Fruit fly (Drosophila melanogaster): ENCODE data around the gene CG32762.
A peak's percentile ranks its signal among the peaks of the same experiment; 100 is the strongest.

The CG32762 gene

dm6 chrX:5516783-5517571 lies 15.9 kb upstream of the CG32762 start (continued):
- TF ChIP-seq CG3919 (GFP tag; optimal IDR thresholded peaks at IDR 0.05) (peak; percentile 31), net (GFP tag; optimal IDR thresholded peaks at IDR 0.05) (peak; percentile 43), dsx (GFP tag; optimal IDR thresholded peaks at IDR 0.05; ENCODE audit: poor library complexity, severe bottlenecking) (peak; percentile 33), achi (GFP tag; optimal IDR thresholded peaks at IDR 0.05) (peak; percentile 4), CG8319 (GFP tag; optimal IDR thresholded peaks at IDR 0.05) (no peak), CG7368 (GFP tag; optimal IDR thresholded peaks at IDR 0.05) (no peak), cyc (GFP tag; optimal IDR thresholded peaks at IDR 0.05) (peak; percentile 9), Ets21C (GFP tag; optimal IDR thresholded peaks at IDR 0.05) (no peak), CG6276 (GFP tag; optimal IDR thresholded peaks at IDR 0.05) (peak; percentile 54), Ets96B (tag; optimal IDR thresholded peaks at IDR 0.05) (peak; percentile 8), acj6 (GFP tag; optimal IDR thresholded peaks at IDR 0.05) (peak; percentile 42), Gug (GFP tag; IDR thresholded peaks at IDR 0.05) (no peak), Sox102F (GFP tag; optimal IDR thresholded peaks at IDR 0.05) (peak; percentile 44), CG6854 (GFP tag; optimal IDR thresholded peaks at IDR 0.05) (peak; percentile 56), ss (GFP tag; optimal IDR thresholded peaks at IDR 0.05) (peak; percentile 31 to 45), CG31627 (GFP tag; optimal IDR thresholded peaks at IDR 0.05) (no peak), CG1621 (tag; optimal IDR thresholded peaks at IDR 0.05) (peak; percentile 50), CG11294 (GFP tag; IDR thresholded peaks at IDR 0.05) (no peak), OdsH (GFP tag; optimal IDR thresholded peaks at IDR 0.05) (peak; percentile 51), pdm3 (GFP tag; optimal IDR thresholded peaks at IDR 0.05) (peak; percentile 42), Met (GFP tag; optimal IDR thresholded peaks at IDR 0.05) (peak; percentile 61), vri (GFP tag; optimal IDR thresholded peaks at IDR 0.05) (peak; percentile 22), CG34406 (GFP tag; optimal IDR thresholded peaks at IDR 0.05) (peak; percentile 40), Eip75B (GFP tag; optimal IDR thresholded peaks at IDR 0.05) (peak; percentile 19), esn (GFP tag; optimal IDR thresholded peaks at IDR 0.05) (peak; percentile 49), CG16779 (tag; optimal IDR thresholded peaks at IDR 0.05) (no peak), CG8632 (GFP tag; optimal IDR thresholded peaks at IDR 0.05) (peak; percentile 32), CG10669 (GFP tag; optimal IDR thresholded peaks at IDR 0.05) (no peak), CG6163 (GFP tag; IDR thresholded peaks at IDR 0.05) (no peak), CG32006 (GFP tag; optimal IDR thresholded peaks at IDR 0.05) (peak; percentile 61), Sox15 (GFP tag; optimal IDR thresholded peaks at IDR 0.05) (no peak), salr (GFP tag; optimal IDR thresholded peaks at IDR 0.05) (peak in 1 of 2 experiments; percentile 19)

dm6 chrX:5515903-5516658 lies 15.1 kb upstream of the CG32762 start, which contains the start of gene CG12730:
TSS of gene CG12730 (plus strand) at chrX:5516608.
- no peak for TF ChIP-seq Gug (GFP tag; IDR thresholded peaks at IDR 0.05)
- TF ChIP-seq Hr4 (GFP tag; optimal IDR thresholded peaks at IDR 0.05): peak; percentile 38
- TF ChIP-seq Eip75B (GFP tag; optimal IDR thresholded peaks at IDR 0.05): no peak
- peak; percentile 1 for TF ChIP-seq CG32006 (GFP tag; optimal IDR thresholded peaks at IDR 0.05)
- TF ChIP-seq CG15336 (GFP tag; IDR thresholded peaks at IDR 0.05): peak; percentile 40; the same call in 1 of the 2 replicates
- peak; percentile 53; the same call in 2 of the 3 replicates for TF ChIP-seq eg (GFP tag; IDR thresholded peaks at IDR 0.05)
- TF ChIP-seq CG8119 (GFP tag; IDR thresholded peaks at IDR 0.05): peak; percentile 32; the same call in 2 of the 3 replicates
- peak; percentile 0 for TF ChIP-seq lz (GFP tag; optimal IDR thresholded peaks at IDR 0.05)

All from whole organism, prepupa.